Worm (Caenorhabditis elegans) whole organism, L4 larva: ENCODE data around the gene his-40.
A peak's percentile ranks its signal among the peaks of the same experiment; 100 is the strongest.

Experiments used
- F10B5.3 ChIP-seq: sonication (generic microtip); optimal IDR thresholded peaks from 2 replicates; lab custom pipeline; 2016; ENCODE audit warnings: mild to moderate bottlenecking, missing genetic modification characterization, missing compliant biosample characterization
- F26F4.8 ChIP-seq: fragments of 200-800 bp; sonication (Bioruptor generic); conservative IDR thresholded peaks from 2 replicates; pipeline ENCODE4 v1.3.6; 2022; ENCODE audit warnings: missing genetic modification characterization, missing compliant biosample characterization
- F44E2.7 ChIP-seq: fragments of 200-800 bp; sonication (Bioruptor generic); IDR thresholded peaks from 2 replicates; pipeline ENCODE4 v2.1.2; 2022; ENCODE audit warnings: missing genetic modification characterization, missing compliant biosample characterization
- T26A8.4 ChIP-seq: fragments of 200-800 bp; sonication (Bioruptor generic); IDR thresholded peaks from 2 replicates; pipeline ENCODE4 v1.3.6; 2022; ENCODE audit warnings: missing genetic modification characterization, missing compliant biosample characterization
- ZK337.2 ChIP-seq: fragments of 200-800 bp; sonication (Bioruptor generic); IDR thresholded peaks from 2 replicates; pipeline ENCODE4 v1.3.6; 2022; ENCODE audit warnings: missing genetic modification reagents, missing genetic modification characterization, missing compliant biosample characterization
- aly-2 ChIP-seq: sonication (generic microtip); optimal IDR thresholded peaks from 2 replicates; lab custom pipeline; 2018; ENCODE audit warnings: missing biosample characterization, missing genetic modification characterization
- ama-1 ChIP-seq: fragments of 150-350 bp; optimal IDR thresholded peaks from 2 replicates; lab custom pipeline; 2014; ENCODE audit warnings: inconsistent platforms, mixed read lengths
- ceh-20 ChIP-seq: fragments of 200-800 bp; sonication (Bioruptor generic); IDR thresholded peaks from 2 replicates; pipeline ENCODE4 v1.3.6; 2022; ENCODE audit warnings: missing genetic modification reagents, missing genetic modification characterization, missing compliant biosample characterization
- ceh-44 ChIP-seq: fragments of 200-800 bp; sonication (Bioruptor generic); IDR thresholded peaks from 2 replicates; pipeline ENCODE4 v1.3.6; 2022; ENCODE audit warnings: missing genetic modification reagents, missing genetic modification characterization, missing compliant biosample characterization
- ceh-82 ChIP-seq: sonication (generic microtip); optimal IDR thresholded peaks from 2 replicates; lab custom pipeline; 2017; ENCODE audit warnings: missing biosample characterization, missing genetic modification characterization
- ces-1 ChIP-seq: fragments of 150-350 bp; sonication (generic microtip); optimal IDR thresholded peaks from 4 replicates; lab custom pipeline; 2014; ENCODE audit warnings: missing biosample characterization, missing genetic modification reagents, missing genetic modification characterization
- daf-16 ChIP-seq, 3 experiments: sonication (generic microtip); optimal IDR thresholded peaks; 2 replicates each; lab custom pipeline; 2016 to 2017; ENCODE audit warnings: missing genetic modification characterization in 3 of 3, missing genetic modification reagents in 3 of 3, mild to moderate bottlenecking in 2 of 3, missing compliant biosample characterization in 2 of 3, missing biosample characterization in 1 of 3, moderate library complexity in 1 of 3
- dmd-6 ChIP-seq: fragments of 200-800 bp; sonication (Bioruptor generic); IDR thresholded peaks from 2 replicates; pipeline ENCODE4 v1.3.6; 2022; ENCODE audit warnings: missing genetic modification reagents, missing genetic modification characterization, missing compliant biosample characterization
- dmd-8 ChIP-seq: fragments of 200-800 bp; sonication (Bioruptor generic); IDR thresholded peaks from 2 replicates; pipeline ENCODE4 v1.3.6; 2022; ENCODE audit warnings: missing genetic modification characterization, missing compliant biosample characterization
- duxl-1 ChIP-seq: sonication (generic microtip); optimal IDR thresholded peaks from 2 replicates; lab custom pipeline; 2016; ENCODE audit warnings: mild to moderate bottlenecking, missing genetic modification characterization, moderate library complexity, missing compliant biosample characterization; ENCODE audit not compliant: poor library complexity
- dve-1 ChIP-seq: sonication (generic microtip); optimal IDR thresholded peaks from 2 replicates; lab custom pipeline; 2017; ENCODE audit warnings: antibody characterized with exemption, mild to moderate bottlenecking, missing genetic modification characterization, missing compliant biosample characterization; ENCODE audit not compliant: insufficient read depth
- egl-27 ChIP-seq: sonication (generic microtip); optimal IDR thresholded peaks from 3 replicates; lab custom pipeline; 2017; ENCODE audit warnings: missing biosample characterization, missing genetic modification reagents, missing genetic modification characterization
- hif-1 ChIP-seq, 2 experiments: sonication (generic microtip); optimal IDR thresholded peaks; 2 replicates each; lab custom pipeline; 2016 to 2017; ENCODE audit warnings: missing compliant biosample characterization in 2 of 2, missing genetic modification characterization in 2 of 2, missing genetic modification reagents in 2 of 2, missing genotype in 2 of 2, mild to moderate bottlenecking in 1 of 2
- hlh-11 ChIP-seq: fragments of 200-800 bp; sonication (Bioruptor generic); optimal IDR thresholded peaks from 2 replicates; lab custom pipeline; 2018; ENCODE audit warnings: mild to moderate bottlenecking, missing genetic modification characterization, missing compliant biosample characterization
- hlh-30 ChIP-seq: sonication (generic microtip); optimal IDR thresholded peaks from 2 replicates; lab custom pipeline; 2017; ENCODE audit warnings: antibody characterized with exemption, mild to moderate bottlenecking, missing genetic modification characterization, missing compliant biosample characterization; ENCODE audit not compliant: insufficient read depth
- hmg-1.1 ChIP-seq: fragments of 200-800 bp; sonication (Bioruptor generic); IDR thresholded peaks from 2 replicates; pipeline ENCODE4 v1.3.6; 2022; ENCODE audit warnings: missing genetic modification reagents, missing genetic modification characterization, missing compliant biosample characterization
- lin-15B ChIP-seq: fragments of 150-350 bp; sonication (generic microtip); optimal IDR thresholded peaks from 3 replicates; lab custom pipeline; 2014; ENCODE audit warnings: missing biosample characterization, missing genetic modification characterization
- madf-9 ChIP-seq: fragments of 200-800 bp; sonication (Bioruptor generic); conservative IDR thresholded peaks from 2 replicates; pipeline ENCODE4 v1.3.6; 2022; ENCODE audit warnings: missing genetic modification reagents, missing genetic modification characterization, missing compliant biosample characterization
- mdl-1 ChIP-seq, 2 experiments: fragments of 150-350 bp in 1 of 2; sonication (generic microtip) in 1 of 2; optimal IDR thresholded peaks; 2 replicates each; lab custom pipeline; 2014 to 2017; ENCODE audit warnings: missing biosample characterization in 2 of 2, missing genetic modification characterization in 2 of 2
- mdt-29 ChIP-seq: fragments of 200-800 bp; sonication (Bioruptor generic); IDR thresholded peaks from 2 replicates; pipeline ENCODE4 v1.3.6; 2022; ENCODE audit warnings: missing genetic modification reagents, missing genetic modification characterization, missing compliant biosample characterization
- mep-1 ChIP-seq: fragments of 150-350 bp; sonication (generic microtip); optimal IDR thresholded peaks from 3 replicates; lab custom pipeline; 2014; ENCODE audit warnings: missing biosample characterization, missing genetic modification characterization
- mes-2 ChIP-seq: sonication (generic microtip); optimal IDR thresholded peaks from 2 replicates; lab custom pipeline; 2016; ENCODE audit warnings: missing genotype, mild to moderate bottlenecking, missing genetic modification characterization, missing compliant biosample characterization; ENCODE audit not compliant: poor library complexity, severe bottlenecking
- mxl-3 ChIP-seq: fragments of 200-800 bp; sonication (Bioruptor generic); optimal IDR thresholded peaks from 2 replicates; lab custom pipeline; 2018; ENCODE audit warnings: mild to moderate bottlenecking, missing genetic modification characterization, missing compliant biosample characterization
- nhr-11 ChIP-seq: fragments of 150-350 bp; optimal IDR thresholded peaks from 2 replicates; lab custom pipeline; 2014; ENCODE audit warnings: missing biosample characterization, missing genetic modification characterization
- nhr-237 ChIP-seq: sonication (generic microtip); optimal IDR thresholded peaks from 2 replicates; lab custom pipeline; 2017; ENCODE audit warnings: missing biosample characterization, missing genetic modification characterization
- nhr-25 ChIP-seq: sonication (generic microtip); optimal IDR thresholded peaks from 2 replicates; lab custom pipeline; 2017; ENCODE audit warnings: missing genetic modification characterization, mild to moderate bottlenecking, missing compliant biosample characterization, antibody characterized with exemption, moderate library complexity, borderline replicate concordance; ENCODE audit not compliant: insufficient read depth
- nhr-28 ChIP-seq: fragments of 150-350 bp; optimal IDR thresholded peaks from 2 replicates; lab custom pipeline; 2014; ENCODE audit warnings: missing biosample characterization, missing genetic modification characterization
- nhr-41 ChIP-seq: fragments of 200-800 bp; sonication (Bioruptor generic); IDR thresholded peaks from 2 replicates; pipeline ENCODE4 v1.3.6; 2022; ENCODE audit warnings: missing genetic modification reagents, missing genetic modification characterization, missing compliant biosample characterization
- nhr-48 ChIP-seq: sonication (generic microtip); optimal IDR thresholded peaks from 2 replicates; lab custom pipeline; 2016; ENCODE audit warnings: mild to moderate bottlenecking, missing genetic modification characterization, missing compliant biosample characterization
- nhr-76 ChIP-seq: fragments of 150-350 bp; optimal IDR thresholded peaks from 2 replicates; lab custom pipeline; 2014; ENCODE audit warnings: missing biosample characterization, missing genetic modification characterization
- pha-4 ChIP-seq, 2 experiments: fragments of 150-350 bp in 1 of 2; fragments of 200-800 bp in 1 of 2; sonication (Bioruptor generic) in 1 of 2; IDR thresholded peaks in 1 of 2; optimal IDR thresholded peaks in 1 of 2; 2 replicates each; pipeline versions ENCODE4 v1.3.6 to Lab custom; 2014 to 2022; ENCODE audit warnings: missing genetic modification characterization in 2 of 2, missing genetic modification reagents in 2 of 2, missing biosample characterization in 1 of 2, missing compliant biosample characterization in 1 of 2
- rbr-2 ChIP-seq: sonication (generic microtip); optimal IDR thresholded peaks from 2 replicates; lab custom pipeline; 2016; ENCODE audit warnings: missing genotype, missing genetic modification characterization, missing compliant biosample characterization
- snpc-4 ChIP-seq: fragments of 150-350 bp; optimal IDR thresholded peaks from 2 replicates; lab custom pipeline; 2014; ENCODE audit warnings: missing biosample characterization, missing genetic modification characterization
- tag-97 ChIP-seq: fragments of 200-800 bp; sonication (Bioruptor generic); IDR thresholded peaks from 2 replicates; pipeline ENCODE4 v1.3.6; 2022; ENCODE audit warnings: missing genetic modification characterization, missing compliant biosample characterization
- tra-1 ChIP-seq: fragments of 200-800 bp; sonication (Bioruptor generic); IDR thresholded peaks from 2 replicates; pipeline ENCODE4 v1.3.6; 2022; ENCODE audit warnings: missing genetic modification reagents, missing genetic modification characterization, missing compliant biosample characterization
- unc-130 ChIP-seq: sonication (generic microtip); optimal IDR thresholded peaks from 2 replicates; lab custom pipeline; 2016; ENCODE audit warnings: missing genetic modification reagents, missing genetic modification characterization, missing compliant biosample characterization
- unc-62 ChIP-seq, 3 experiments: fragments of 150-350 bp in 1 of 3; sonication (generic microtip); optimal IDR thresholded peaks in 2 of 3; peaks in 1 of 3; 1 replicate in 1 of 3; 2 replicates in 2 of 3; lab custom pipeline; 2014 to 2017; ENCODE audit warnings: missing biosample characterization in 3 of 3, missing genetic modification characterization in 3 of 3, missing genetic modification reagents in 3 of 3, missing genotype in 1 of 3
- vab-7 ChIP-seq: fragments of 200-800 bp; sonication (Bioruptor generic); IDR thresholded peaks from 2 replicates; pipeline ENCODE4 v1.3.6; 2022; ENCODE audit warnings: missing genetic modification reagents, missing genetic modification characterization, missing compliant biosample characterization
- ztf-11 ChIP-seq: fragments of 150-350 bp; optimal IDR thresholded peaks from 2 replicates; lab custom pipeline; 2014; ENCODE audit warnings: missing biosample characterization, missing genetic modification characterization

Gene his-40

DNA sequence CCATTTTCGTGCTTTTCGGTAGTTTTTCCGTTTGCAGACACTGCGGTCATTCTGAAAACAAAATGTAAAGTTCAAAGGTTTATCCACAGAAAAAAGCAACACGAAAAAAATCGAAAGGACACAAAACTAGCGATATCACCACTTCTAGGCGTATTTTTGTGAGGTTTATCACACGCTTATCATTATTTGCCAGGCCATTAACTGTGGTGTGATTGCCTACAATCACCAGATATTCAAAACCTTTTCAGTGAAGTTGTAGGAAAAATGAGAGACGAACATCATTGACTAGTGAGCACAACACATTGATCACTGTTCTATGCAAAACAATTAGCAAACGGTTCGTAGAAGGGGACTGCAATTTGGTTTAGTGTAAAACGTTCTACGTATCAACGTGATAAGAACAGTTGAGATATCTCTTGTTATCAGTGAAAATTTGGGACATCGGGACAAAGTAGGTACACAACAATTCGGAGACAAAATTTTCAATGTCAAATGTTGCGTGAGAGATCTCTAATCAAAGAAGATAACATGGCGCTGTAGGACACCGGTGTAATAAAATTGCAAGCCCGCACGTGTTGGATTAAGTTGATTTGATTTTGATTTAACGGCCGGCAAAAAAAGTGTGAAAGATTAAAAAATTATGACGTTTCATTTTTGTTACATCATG, 4.3 kb upstream of the his-40 start, which contains the start of gene sur-5 (continued):
- TF ChIP-seq F10B5.3 (tag; lab: Kevin White, UChicago) (no peak), egl-27 (tag; lab: Kevin White, UChicago) (no peak), dmd-8 (GFP tag; lab: Robert Waterston, UW) (no peak), mdt-29 (0 out of 2 replicates have a peak, but pooled peaks have one; percentile 23), aly-2 (tag; lab: Kevin White, UChicago) (no peak), dve-1 (peak; percentile 74), hmg-1.1 (GFP tag; lab: Robert Waterston, UW) (no peak), snpc-4 (tag; lab: Kevin White, UChicago) (no peak), F44E2.7 (GFP tag; lab: Robert Waterston, UW) (no peak), ces-1 (GFP tag; lab: Kevin White, UChicago) (no peak), nhr-76 (tag; lab: Kevin White, UChicago) (no peak), madf-9 (GFP tag; lab: Robert Waterston, UW) (no peak), mdl-1 (tag; optimal IDR thresholded peaks at IDR 0.05; lab: Kevin White, UChicago) (peak in 1 of 2 experiments; percentile 59), ama-1 (lab: Kevin White, UChicago) (no peak), F26F4.8 (GFP tag; lab: Robert Waterston, UW) (no peak), ztf-11 (tag; lab: Kevin White, UChicago) (no peak), nhr-28 (peak; percentile 47), ceh-44 (GFP tag; lab: Robert Waterston, UW) (no peak), tag-97 (no peak)

DNA sequence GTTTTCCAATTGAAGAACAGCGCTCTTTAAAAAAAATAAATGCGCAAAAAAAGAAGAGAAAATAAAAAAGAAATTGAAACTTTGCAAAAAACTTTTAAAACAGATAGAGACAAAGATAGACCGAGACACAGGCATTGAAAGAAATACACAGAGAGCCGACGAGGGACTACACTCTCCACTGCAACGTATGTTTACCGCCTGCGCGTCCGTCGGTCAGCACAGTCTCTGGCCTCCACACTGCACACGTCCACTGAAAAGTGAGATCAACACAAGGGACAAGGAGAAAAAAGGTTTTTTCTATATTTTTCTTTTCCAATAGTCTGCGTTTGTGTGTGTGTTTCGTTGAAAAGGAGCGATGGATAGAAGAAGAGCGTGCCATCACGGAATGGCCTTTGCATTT, 3.5 kb upstream of the his-40 start:
- TF ChIP-seq madf-9 (GFP tag; lab: Robert Waterston, UW) (no peak), rbr-2 (peak; percentile 49), dmd-6 (peak; percentile 72), hif-1 (tag; optimal IDR thresholded peaks at IDR 0.05; lab: Kevin White, UChicago) (peak in 1 of 2 experiments; percentile 20), hlh-11 (tag; lab: Kevin White, UChicago) (peak; percentile 81), unc-62 (GFP tag; optimal IDR thresholded peaks at IDR 0.05 in 1 of 2; lab: Kevin White, UChicago) (peak in 1 of 2 experiments; percentile 82), unc-62 (tag; optimal IDR thresholded peaks at IDR 0.05; lab: Kevin White, UChicago) (no peak), ceh-20 (GFP tag; lab: Robert Waterston, UW) (0 out of 2 replicates have a peak, but pooled peaks have one; percentile 50), nhr-48 (tag; lab: Kevin White, UChicago) (no peak), mes-2 (peak; percentile 53), mxl-3 (GFP tag; lab: Kevin White, UChicago) (peak; percentile 69), dve-1 (peak; percentile 80), nhr-237 (tag; lab: Kevin White, UChicago) (no peak), mdl-1 (tag; optimal IDR thresholded peaks at IDR 0.05; lab: Kevin White, UChicago) (peak; percentile 31 to 60), nhr-41 (GFP tag; lab: Robert Waterston, UW) (no peak), lin-15B (no peak), unc-130 (GFP tag; lab: Kevin White, UChicago) (no peak), nhr-25 (tag; lab: Kevin White, UChicago) (peak; percentile 60), T26A8.4 (GFP tag; lab: Robert Waterston, UW) (no peak), pha-4 (GFP tag; IDR thresholded peaks at IDR 0.05; lab: Robert Waterston, UW) (no peak), pha-4 (tag; optimal IDR thresholded peaks at IDR 0.05; lab: Kevin White, UChicago) (peak; percentile 17), hmg-1.1 (GFP tag; lab: Robert Waterston, UW) (peak; percentile 66), daf-16 (GFP tag; optimal IDR thresholded peaks at IDR 0.05; lab: Kevin White, UChicago) (peak in 1 of 2 experiments; percentile 49), daf-16 (tag; optimal IDR thresholded peaks at IDR 0.05; lab: Kevin White, UChicago) (peak; percentile 64), mdt-29 (no peak), ces-1 (GFP tag; lab: Kevin White, UChicago) (no peak), nhr-11 (tag; lab: Kevin White, UChicago) (no peak), vab-7 (GFP tag; lab: Robert Waterston, UW) (no peak), nhr-28 (peak; percentile 93), ama-1 (lab: Kevin White, UChicago) (no peak), mep-1 (tag; lab: Kevin White, UChicago) (peak; percentile 80), ZK337.2 (no peak), hlh-30 (peak; percentile 53), tra-1 (peak; percentile 68; the same call in 1 of the 2 replicates), duxl-1 (tag; lab: Kevin White, UChicago) (no peak), aly-2 (tag; lab: Kevin White, UChicago) (no peak), ceh-82 (tag; lab: Kevin White, UChicago) (no peak)
